Fruit fly (Drosophila melanogaster) whole organism, embryonic: Measurements from ENCODE around the gene TbCMF46.
A peak's percentile ranks its signal among the peaks of the same experiment; 100 is the strongest.

Experiments
- Antp ChIP-seq: fragments of 200-800 bp; sonication (Bioruptor generic); optimal IDR thresholded peaks from 3 replicates; lab custom pipeline; 2016; ENCODE audit warnings: missing biosample characterization, missing genetic modification characterization
- B-H1 ChIP-seq: fragments of 200-800 bp; sonication (Bioruptor generic); IDR thresholded peaks from 3 replicates; pipeline ENCODE4 v1.3.6; 2022; ENCODE audit warnings: missing biosample characterization, missing genetic modification characterization
- CG10321 ChIP-seq: fragments of 200-800 bp; sonication (Bioruptor generic); IDR thresholded peaks from 2 replicates; pipeline ENCODE4 v1.3.6; 2022; ENCODE audit warnings: missing biosample characterization, missing genetic modification characterization
- CG10366 ChIP-seq: fragments of 200-800 bp; sonication (Bioruptor generic); IDR thresholded peaks from 2 replicates; pipeline ENCODE4 v1.3.6; 2022; ENCODE audit warnings: missing biosample characterization, missing genetic modification characterization
- CG11456 ChIP-seq: fragments of 200-800 bp; sonication (Bioruptor generic); IDR thresholded peaks from 3 replicates; pipeline ENCODE4 v1.3.6; 2022; ENCODE audit warnings: missing biosample characterization, missing genetic modification characterization
- CG12299 ChIP-seq: fragments of 200-800 bp; sonication (Bioruptor generic); optimal IDR thresholded peaks from 2 replicates; lab custom pipeline; 2018; ENCODE audit warnings: missing biosample characterization, mild to moderate bottlenecking, missing genetic modification characterization
- CG14860 ChIP-seq: fragments of 200-800 bp; sonication (Bioruptor generic); IDR thresholded peaks from 3 replicates; pipeline ENCODE4 v1.3.6; 2022; ENCODE audit warnings: missing biosample characterization, missing genetic modification characterization; ENCODE audit not compliant: partially characterized antibody
- CG15269 ChIP-seq: fragments of 200-800 bp; sonication (Bioruptor generic); optimal IDR thresholded peaks from 2 replicates; lab custom pipeline; 2018; ENCODE audit warnings: missing biosample characterization, mild to moderate bottlenecking, missing genetic modification characterization, moderate library complexity
- CG17802 ChIP-seq: fragments of 200-800 bp; sonication (Bioruptor generic); optimal IDR thresholded peaks from 2 replicates; lab custom pipeline; 2018; ENCODE audit warnings: missing biosample characterization, mild to moderate bottlenecking, missing genetic modification characterization, moderate library complexity
- CG17912 ChIP-seq: fragments of 200-800 bp; sonication (Bioruptor generic); optimal IDR thresholded peaks from 2 replicates; lab custom pipeline; 2018; ENCODE audit warnings: missing biosample characterization, mild to moderate bottlenecking, missing genetic modification characterization
- CG18011 ChIP-seq: fragments of 200-800 bp; sonication (Bioruptor generic); optimal IDR thresholded peaks from 2 replicates; lab custom pipeline; 2017; ENCODE audit warnings: missing biosample characterization, missing genetic modification characterization, mild to moderate bottlenecking, moderate library complexity, missing genotype
- CG2116 ChIP-seq: fragments of 200-800 bp; sonication (Bioruptor generic); optimal IDR thresholded peaks from 3 replicates; lab custom pipeline; 2018; ENCODE audit warnings: missing biosample characterization, mild to moderate bottlenecking, missing genetic modification characterization
- CG4707 ChIP-seq: fragments of 200-800 bp; sonication (Bioruptor generic); optimal IDR thresholded peaks from 2 replicates; lab custom pipeline; 2018; ENCODE audit warnings: missing biosample characterization, mild to moderate bottlenecking, missing genetic modification characterization, moderate library complexity
- CG6654 ChIP-seq: fragments of 200-800 bp; sonication (Bioruptor generic); optimal IDR thresholded peaks from 2 replicates; lab custom pipeline; 2017; ENCODE audit warnings: missing biosample characterization, mild to moderate bottlenecking, missing genetic modification characterization
- CG6765 ChIP-seq: fragments of 200-800 bp; sonication (Bioruptor generic); optimal IDR thresholded peaks from 3 replicates; lab custom pipeline; 2017; ENCODE audit warnings: missing biosample characterization, mild to moderate bottlenecking, missing genetic modification characterization
- CG6813 ChIP-seq: fragments of 200-800 bp; sonication (Bioruptor generic); optimal IDR thresholded peaks from 2 replicates; lab custom pipeline; 2017; ENCODE audit warnings: missing biosample characterization, missing genetic modification characterization, mild to moderate bottlenecking, moderate library complexity, missing genetic modification reagents
- CG7271 ChIP-seq: fragments of 200-800 bp; sonication (Bioruptor generic); optimal IDR thresholded peaks from 2 replicates; lab custom pipeline; 2018; ENCODE audit warnings: missing biosample characterization, mild to moderate bottlenecking, missing genetic modification characterization, moderate library complexity
- CG7839 ChIP-seq: fragments of 200-800 bp; sonication (Bioruptor generic); optimal IDR thresholded peaks from 3 replicates; lab custom pipeline; 2018; ENCODE audit warnings: missing biosample characterization, mild to moderate bottlenecking, missing genetic modification characterization, moderate library complexity
- CG9932 ChIP-seq: fragments of 200-800 bp; sonication (Bioruptor generic); IDR thresholded peaks from 2 replicates; pipeline ENCODE4 v1.3.6; 2022; ENCODE audit warnings: missing biosample characterization, missing genetic modification characterization
- Dfd ChIP-seq, 2 experiments: fragments of >200 bp; optimal IDR thresholded peaks; 2 replicates each; lab custom pipeline; 2017; ENCODE audit warnings: missing biosample characterization in 2 of 2, missing genetic modification characterization in 2 of 2
- ERR ChIP-seq: fragments of 200-800 bp; sonication (Bioruptor generic); optimal IDR thresholded peaks from 2 replicates; lab custom pipeline; 2016; ENCODE audit warnings: missing biosample characterization, missing genetic modification characterization
- Fer1 ChIP-seq: fragments of 200-800 bp; sonication (Bioruptor generic); optimal IDR thresholded peaks from 2 replicates; lab custom pipeline; 2017; ENCODE audit warnings: missing biosample characterization, mild to moderate bottlenecking, missing genetic modification characterization
- Gsc ChIP-seq: fragments of 200-800 bp; sonication (Bioruptor generic); IDR thresholded peaks from 2 replicates; pipeline ENCODE4 v1.3.6; 2022; ENCODE audit warnings: missing biosample characterization, missing genetic modification characterization
- HLH3B ChIP-seq: fragments of 200-800 bp; sonication (Bioruptor generic); IDR thresholded peaks from 2 replicates; pipeline ENCODE4 v1.3.6; 2022; ENCODE audit warnings: missing biosample characterization, missing genetic modification characterization
- HmgD ChIP-seq: fragments of 200-800 bp; sonication (Bioruptor generic); optimal IDR thresholded peaks from 3 replicates; lab custom pipeline; 2016; ENCODE audit warnings: missing biosample characterization, missing genetic modification characterization
- Nf-YB ChIP-seq: fragments of 200-800 bp; sonication (Bioruptor generic); optimal IDR thresholded peaks from 3 replicates; lab custom pipeline; 2019; ENCODE audit warnings: missing biosample characterization, mild to moderate bottlenecking, missing genetic modification characterization, moderate library complexity
- Oaz ChIP-seq: fragments of 200-800 bp; sonication (Bioruptor generic); IDR thresholded peaks from 2 replicates; pipeline ENCODE4 v1.3.6; 2022; ENCODE audit warnings: missing biosample characterization, missing genetic modification characterization
- Opbp ChIP-seq: fragments of 200-800 bp; sonication (Bioruptor generic); IDR thresholded peaks from 3 replicates; pipeline ENCODE4 v1.3.6; 2022; ENCODE audit warnings: missing biosample characterization, missing genetic modification characterization; ENCODE audit not compliant: partially characterized antibody
- Sox102F ChIP-seq: fragments of 200-800 bp; sonication (Bioruptor generic); optimal IDR thresholded peaks from 2 replicates; lab custom pipeline; 2018; ENCODE audit warnings: missing biosample characterization, mild to moderate bottlenecking, missing genetic modification characterization, moderate library complexity
- Xbp1 ChIP-seq: fragments of 200-800 bp; sonication (Bioruptor generic); optimal IDR thresholded peaks from 3 replicates; lab custom pipeline; 2016; ENCODE audit warnings: missing biosample characterization, mild to moderate bottlenecking, missing genetic modification characterization
- ab ChIP-seq: fragments of 200-800 bp; sonication (Bioruptor generic); optimal IDR thresholded peaks from 2 replicates; lab custom pipeline; 2016; ENCODE audit warnings: missing biosample characterization, missing genetic modification characterization
- br ChIP-seq: fragments of >200 bp; optimal IDR thresholded peaks from 2 replicates; lab custom pipeline; 2017
- cad ChIP-seq: fragments of >200 bp; optimal IDR thresholded peaks from 2 replicates; lab custom pipeline; 2017; ENCODE audit warnings: missing biosample characterization, missing genetic modification characterization
- disco-r ChIP-seq: fragments of 200-800 bp; sonication (Bioruptor generic); optimal IDR thresholded peaks from 2 replicates; lab custom pipeline; 2016; ENCODE audit warnings: missing biosample characterization, missing genetic modification characterization
- dpn ChIP-seq, 2 experiments: fragments of 200-800 bp; sonication (Bioruptor generic); optimal IDR thresholded peaks; 3 replicates each; lab custom pipeline; 2016; ENCODE audit warnings: missing biosample characterization in 2 of 2, missing genetic modification characterization in 2 of 2
- gce ChIP-seq: fragments of 200-800 bp; sonication (Bioruptor generic); IDR thresholded peaks from 3 replicates; pipeline ENCODE4 v1.3.6; 2022; ENCODE audit warnings: missing biosample characterization, missing genetic modification characterization
- grn ChIP-seq: fragments of 200-800 bp; sonication (Bioruptor generic); optimal IDR thresholded peaks from 3 replicates; lab custom pipeline; 2017; ENCODE audit warnings: missing biosample characterization, missing genetic modification characterization
- gt ChIP-seq: fragments of 200-800 bp; sonication (Bioruptor generic); IDR thresholded peaks from 2 replicates; pipeline ENCODE4 v1.3.6; 2022; ENCODE audit warnings: missing biosample characterization, missing genetic modification characterization
- hbn ChIP-seq: fragments of 200-800 bp; sonication (Bioruptor generic); IDR thresholded peaks from 2 replicates; pipeline ENCODE4 v1.3.6; 2022; ENCODE audit warnings: missing biosample characterization, missing genetic modification characterization; ENCODE audit not compliant: partially characterized antibody
- kah ChIP-seq: fragments of 200-800 bp; sonication (Bioruptor generic); optimal IDR thresholded peaks from 2 replicates; lab custom pipeline; 2018; ENCODE audit warnings: missing biosample characterization, mild to moderate bottlenecking, missing genetic modification characterization
- maf-S ChIP-seq: fragments of 200-800 bp; sonication (Bioruptor generic); optimal IDR thresholded peaks from 2 replicates; lab custom pipeline; 2016; ENCODE audit warnings: missing biosample characterization, missing genetic modification characterization
- odd ChIP-seq: fragments of 200-800 bp; sonication (Bioruptor generic); optimal IDR thresholded peaks from 2 replicates; lab custom pipeline; 2017; ENCODE audit warnings: missing biosample characterization, mild to moderate bottlenecking, missing genetic modification characterization
- otp ChIP-seq: fragments of 200-800 bp; sonication (Bioruptor generic); IDR thresholded peaks from 3 replicates; pipeline ENCODE4, ENCODE4 v1.3.6; 2022; ENCODE audit warnings: missing biosample characterization, missing genetic modification characterization
- pnt ChIP-seq: fragments of 200-800 bp; sonication (Bioruptor generic); optimal IDR thresholded peaks from 3 replicates; lab custom pipeline; 2016; ENCODE audit warnings: missing biosample characterization, missing genetic modification characterization
- pzg ChIP-seq: fragments of 200-800 bp; sonication (Bioruptor generic); optimal IDR thresholded peaks from 3 replicates; lab custom pipeline; 2018; ENCODE audit warnings: missing biosample characterization, mild to moderate bottlenecking, missing genetic modification characterization, moderate library complexity
- repo ChIP-seq: fragments of 200-800 bp; sonication (Bioruptor generic); optimal IDR thresholded peaks from 2 replicates; lab custom pipeline; 2016; ENCODE audit warnings: missing biosample characterization, missing genetic modification characterization
- row ChIP-seq: fragments of 200-800 bp; sonication (Bioruptor generic); IDR thresholded peaks from 3 replicates; pipeline ENCODE4 v1.3.6; 2022; ENCODE audit warnings: missing biosample characterization, missing genetic modification characterization
- sd ChIP-seq: fragments of 200-800 bp; sonication (Bioruptor generic); optimal IDR thresholded peaks from 3 replicates; lab custom pipeline; 2018; ENCODE audit warnings: missing biosample characterization, mild to moderate bottlenecking, missing genetic modification characterization, moderate library complexity
- sens-2 ChIP-seq: fragments of 200-800 bp; sonication (Bioruptor generic); IDR thresholded peaks from 2 replicates; pipeline ENCODE4 v1.3.6; 2022; ENCODE audit warnings: missing biosample characterization, missing genetic modification characterization
- sim ChIP-seq: fragments of 200-800 bp; sonication (Bioruptor generic); IDR thresholded peaks from 2 replicates; pipeline ENCODE4 v1.3.6; 2022; ENCODE audit warnings: missing biosample characterization, missing genetic modification characterization
- slbo ChIP-seq: fragments of 200-800 bp; sonication (Bioruptor generic); IDR thresholded peaks from 2 replicates; pipeline ENCODE4 v1.3.6; 2022; ENCODE audit warnings: missing biosample characterization, missing genetic modification characterization
- vfl ChIP-seq: fragments of 200-800 bp; sonication (Bioruptor generic); optimal IDR thresholded peaks from 2 replicates; lab custom pipeline; 2016; ENCODE audit warnings: missing biosample characterization, missing genetic modification characterization

TbCMF46 gene

dm6 chr2L:9954119-9954518 is 29.5 kb upstream of the TbCMF46 start, which contains the start of the genes CG13126 and CG4709 (continued):
- TF ChIP-seq CG17912 (GFP tag; lab: Kevin White, UChicago) (peak; percentile 29), Sox102F (GFP tag; lab: Kevin White, UChicago) (peak; percentile 91), sens-2 (GFP tag; lab: Robert Waterston, UW) (peak; percentile 67; the same call in 1 of the 2 replicates), repo (GFP tag; lab: Kevin White, UChicago) (no peak), Fer1 (GFP tag; lab: Kevin White, UChicago) (peak; percentile 94), CG12299 (peak; percentile 82), kah (peak; percentile 77), dpn (GFP tag; optimal IDR thresholded peaks at IDR 0.05; lab: Kevin White, UChicago) (peak; percentile 2 to 93), CG6813 (peak; percentile 90), sd (tag; lab: Kevin White, UChicago) (peak; percentile 67), Oaz (GFP tag; lab: Robert Waterston, UW) (peak; percentile 73), slbo (peak; percentile 93), grn (GFP tag; lab: Kevin White, UChicago) (peak; percentile 37), CG7271 (tag; lab: Kevin White, UChicago) (peak; percentile 93), HLH3B (GFP tag; lab: Robert Waterston, UW) (peak; percentile 89), otp (peak; percentile 77; the same call in 2 of the 3 replicates), CG18011 (GFP tag; lab: Kevin White, UChicago) (peak; percentile 64), HmgD (GFP tag; lab: Kevin White, UChicago) (no peak), gt (no peak), pzg (GFP tag; lab: Kevin White, UChicago) (peak; percentile 59), CG10321 (peak; percentile 58), gce (GFP tag; lab: Robert Waterston, UW) (peak; percentile 73; the same call in 2 of the 3 replicates), CG2116 (GFP tag; lab: Kevin White, UChicago) (peak; percentile 77), CG10366 (GFP tag; lab: Robert Waterston, UW) (peak; percentile 87), disco-r (GFP tag; lab: Kevin White, UChicago) (no peak), pnt (GFP tag; lab: Kevin White, UChicago) (peak; percentile 33), sim (GFP tag; lab: Robert Waterston, UW) (peak; percentile 81; the same call in 1 of the 2 replicates), CG6654 (GFP tag; lab: Kevin White, UChicago) (peak; percentile 73), CG15269 (tag; lab: Kevin White, UChicago) (peak; percentile 91), Opbp (no peak), hbn (GFP tag; lab: Robert Waterston, UW) (no peak), B-H1 (peak; percentile 73), cad (GFP tag; lab: Kevin White, UChicago) (no peak), Antp (GFP tag; lab: Kevin White, UChicago) (peak; percentile 13), Xbp1 (GFP tag; lab: Kevin White, UChicago) (peak; percentile 90), vfl (GFP tag; lab: Kevin White, UChicago) (peak; percentile 57), CG14860 (no peak), maf-S (GFP tag; lab: Kevin White, UChicago) (no peak), CG17802 (tag; lab: Kevin White, UChicago) (peak; percentile 73), CG11456 (peak; percentile 83), Nf-YB (GFP tag; lab: Kevin White, UChicago) (peak; percentile 78), CG4707 (GFP tag; lab: Kevin White, UChicago) (peak; percentile 57), ERR (GFP tag; lab: Kevin White, UChicago) (no peak), row (GFP tag; lab: Robert Waterston, UW) (peak; percentile 96), Dfd (GFP tag; optimal IDR thresholded peaks at IDR 0.05; lab: Kevin White, UChicago) (no peak), odd (GFP tag; lab: Kevin White, UChicago) (peak; percentile 82), br (no peak), CG6765 (GFP tag; lab: Kevin White, UChicago) (peak; percentile 88), CG7839 (tag; lab: Kevin White, UChicago) (peak; percentile 94), ab (no peak), CG9932 (peak; percentile 90), Gsc (GFP tag; lab: Robert Waterston, UW) (peak; percentile 64)
